Fruit fly (Drosophila melanogaster): Measurements from ENCODE around the gene BomT3.
A peak's percentile ranks its signal among the peaks of the same experiment; 100 is the strongest.

The BomT3 gene

DNA sequence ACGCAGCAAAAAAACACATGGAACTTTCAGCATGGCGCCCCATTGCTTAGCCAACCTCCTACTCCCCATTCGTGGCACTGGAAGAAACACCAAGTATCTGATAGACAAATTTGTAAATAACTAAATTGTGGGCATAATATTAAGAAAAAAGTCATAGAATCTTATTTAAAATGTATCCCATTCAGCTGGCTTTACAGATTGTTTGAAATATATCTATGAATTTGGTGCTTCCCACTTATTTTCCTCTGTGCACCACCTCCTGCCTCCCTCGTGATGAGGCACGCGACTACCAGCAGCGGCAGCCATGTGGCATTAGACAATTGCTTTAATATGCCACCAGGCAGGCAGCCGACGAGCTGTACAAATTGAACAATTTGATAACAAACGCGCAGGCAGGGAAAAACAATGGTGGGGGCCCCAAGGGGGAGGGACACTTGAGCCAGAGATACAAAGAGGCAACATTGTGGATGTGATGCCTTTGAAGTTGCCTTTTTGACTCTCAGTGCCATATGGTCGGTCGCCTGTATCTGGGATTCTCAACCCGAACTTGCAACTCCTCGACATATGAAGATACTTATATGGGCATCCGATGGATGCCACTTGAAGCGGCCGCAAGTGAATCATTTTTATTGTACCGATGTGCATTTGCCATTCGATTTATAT is 36.9 kb downstream of the BomT3 start (continued):
- peak; percentile 41 for TF ChIP-seq spab (GFP tag; optimal IDR thresholded peaks at IDR 0.05)
- TF ChIP-seq CG1621 (tag; optimal IDR thresholded peaks at IDR 0.05): no peak
- peak; percentile 39 for TF ChIP-seq dac (GFP tag; optimal IDR thresholded peaks at IDR 0.05)
- TF ChIP-seq lz (GFP tag; optimal IDR thresholded peaks at IDR 0.05): peak; percentile 15
- TF ChIP-seq OdsH (GFP tag; optimal IDR thresholded peaks at IDR 0.05): peak; percentile 60
- no peak for TF ChIP-seq Sox15 (GFP tag; optimal IDR thresholded peaks at IDR 0.05)
- TF ChIP-seq CG10631 (GFP tag; optimal IDR thresholded peaks at IDR 0.05): peak; percentile 56
- TF ChIP-seq Eip75B (GFP tag; optimal IDR thresholded peaks at IDR 0.05): peak; percentile 50
- peak; percentile 66 for TF ChIP-seq CG6276 (GFP tag; optimal IDR thresholded peaks at IDR 0.05)

DNA sequence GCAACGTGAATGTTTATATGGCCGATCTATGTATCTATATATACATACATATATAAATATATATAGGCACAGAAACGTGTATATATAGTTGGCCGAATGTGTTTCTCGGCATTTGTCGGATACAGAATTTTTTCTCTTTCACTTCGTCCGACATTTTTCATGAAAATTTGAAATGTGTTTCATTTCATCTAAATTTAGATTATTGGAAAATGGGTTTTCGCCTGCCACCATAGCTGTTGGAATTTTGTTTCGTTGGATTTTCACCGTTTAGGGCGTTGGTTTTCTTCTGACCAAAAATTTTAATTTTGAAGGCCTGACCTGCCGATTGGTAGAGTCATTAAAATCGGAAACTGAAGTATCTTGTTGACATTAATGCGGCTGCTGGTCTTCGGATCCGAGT is 38.8 kb downstream of the BomT3 start:
- no peak for TF ChIP-seq CG6163 (GFP tag; IDR thresholded peaks at IDR 0.05)
- no peak for TF ChIP-seq eg (GFP tag; IDR thresholded peaks at IDR 0.05)
- no peak for TF ChIP-seq ss (GFP tag; optimal IDR thresholded peaks at IDR 0.05)
- no peak for TF ChIP-seq topi (GFP tag; optimal IDR thresholded peaks at IDR 0.05)
- no peak for TF ChIP-seq esn (GFP tag; optimal IDR thresholded peaks at IDR 0.05)
- TF ChIP-seq Hr4 (GFP tag; optimal IDR thresholded peaks at IDR 0.05): no peak
- TF ChIP-seq CG11902 (GFP tag; optimal IDR thresholded peaks at IDR 0.05): no peak
- TF ChIP-seq acj6 (GFP tag; optimal IDR thresholded peaks at IDR 0.05): no peak
- no peak for TF ChIP-seq CG10669 (GFP tag; optimal IDR thresholded peaks at IDR 0.05)
- no peak for TF ChIP-seq Smox (GFP tag; optimal IDR thresholded peaks at IDR 0.05)

DNA sequence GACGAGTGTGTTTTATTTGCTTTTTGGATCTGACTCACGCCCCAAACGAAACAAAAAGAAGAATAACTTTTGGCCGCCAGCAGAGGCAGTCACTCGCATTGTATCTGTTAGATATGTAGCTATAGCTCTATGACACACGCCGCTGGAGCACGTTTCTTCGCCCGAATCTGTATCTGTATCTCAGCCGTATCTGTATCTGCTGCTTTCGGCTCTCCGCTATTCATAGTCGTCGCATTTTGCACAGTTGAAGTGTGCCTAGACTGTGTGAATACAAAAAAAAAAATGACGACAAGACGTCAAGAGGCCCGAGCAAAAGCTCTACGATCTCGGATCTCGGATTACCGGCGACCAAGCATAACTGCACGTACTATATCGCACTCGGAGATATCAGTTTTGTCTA is 39.5 kb downstream of the BomT3 start:
- TF ChIP-seq Eip75B (GFP tag; optimal IDR thresholded peaks at IDR 0.05) (no peak), fkh (GFP tag; optimal IDR thresholded peaks at IDR 0.05) (peak; percentile 33), CG31627 (GFP tag; optimal IDR thresholded peaks at IDR 0.05) (no peak), CG1621 (tag; optimal IDR thresholded peaks at IDR 0.05) (no peak), CG6163 (GFP tag; IDR thresholded peaks at IDR 0.05) (0 out of 3 replicates have a peak, but pooled peaks have one; percentile 16), salr (GFP tag; optimal IDR thresholded peaks at IDR 0.05) (no peak), CG7368 (GFP tag; optimal IDR thresholded peaks at IDR 0.05) (no peak), topi (GFP tag; optimal IDR thresholded peaks at IDR 0.05) (no peak), Hr38 (GFP tag; optimal IDR thresholded peaks at IDR 0.05) (no peak), ss (GFP tag; optimal IDR thresholded peaks at IDR 0.05) (no peak), Eip78C (GFP tag) (no peak), CG32006 (GFP tag; optimal IDR thresholded peaks at IDR 0.05) (no peak), CG11762 (GFP tag; optimal IDR thresholded peaks at IDR 0.05; ENCODE audit: insufficient read depth) (no peak), CG6808 (GFP tag; optimal IDR thresholded peaks at IDR 0.05) (no peak), eg (GFP tag; IDR thresholded peaks at IDR 0.05) (no peak), CG6854 (GFP tag; optimal IDR thresholded peaks at IDR 0.05) (no peak), Blimp-1 (GFP tag; optimal IDR thresholded peaks at IDR 0.05) (no peak)

DNA sequence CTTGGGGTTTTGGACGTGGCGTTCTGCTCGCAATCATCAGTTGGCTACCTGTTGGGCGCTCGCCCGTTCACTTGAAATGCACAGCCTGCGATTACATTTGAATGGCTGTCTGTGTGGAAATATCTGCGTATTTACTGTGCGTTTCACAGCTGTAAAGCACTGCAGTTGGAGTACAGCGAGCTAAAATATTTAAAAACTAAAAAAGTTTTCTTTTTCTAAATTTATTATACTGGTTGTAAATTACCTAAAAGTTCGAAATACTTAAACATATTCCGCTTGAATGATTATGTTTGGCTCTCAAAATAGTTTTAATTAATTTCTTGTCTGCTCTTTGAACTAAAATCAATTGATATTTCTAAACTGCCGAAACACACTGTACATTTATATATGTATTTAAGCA is 40.0 kb downstream of the BomT3 start:
- TF ChIP-seq CG32006 (GFP tag; optimal IDR thresholded peaks at IDR 0.05): no peak
- peak; percentile 19 for TF ChIP-seq CG31627 (GFP tag; optimal IDR thresholded peaks at IDR 0.05)
- TF ChIP-seq CG4318 (GFP tag; optimal IDR thresholded peaks at IDR 0.05): no peak
- no peak for TF ChIP-seq CG8632 (GFP tag; optimal IDR thresholded peaks at IDR 0.05)
- TF ChIP-seq CG3919 (GFP tag; optimal IDR thresholded peaks at IDR 0.05): no peak
- no peak for TF ChIP-seq Sox14 (GFP tag; optimal IDR thresholded peaks at IDR 0.05)
- TF ChIP-seq Blimp-1 (GFP tag; optimal IDR thresholded peaks at IDR 0.05): no peak
- no peak for TF ChIP-seq CG16779 (tag; optimal IDR thresholded peaks at IDR 0.05)
- peak; percentile 55 for TF ChIP-seq CG15336 (GFP tag; IDR thresholded peaks at IDR 0.05)
- TF ChIP-seq net (GFP tag; optimal IDR thresholded peaks at IDR 0.05): no peak
- TF ChIP-seq fd59A (GFP tag; optimal IDR thresholded peaks at IDR 0.05): no peak
- no peak for TF ChIP-seq Sox102F (GFP tag; optimal IDR thresholded peaks at IDR 0.05)
- TF ChIP-seq Lpt (GFP tag; optimal IDR thresholded peaks at IDR 0.05): no peak
- no peak for TF ChIP-seq Gug (GFP tag; IDR thresholded peaks at IDR 0.05)
- no peak for TF ChIP-seq CG11762 (GFP tag; optimal IDR thresholded peaks at IDR 0.05; ENCODE audit: insufficient read depth)
- TF ChIP-seq fd85E (GFP tag; optimal IDR thresholded peaks at IDR 0.05): no peak
- peak; percentile 15 for TF ChIP-seq Hr39 (GFP tag; optimal IDR thresholded peaks at IDR 0.05)
- no peak for TF ChIP-seq CG6808 (GFP tag; optimal IDR thresholded peaks at IDR 0.05)
- no peak for TF ChIP-seq Hr38 (GFP tag; optimal IDR thresholded peaks at IDR 0.05)
- no peak for TF ChIP-seq CG11294 (GFP tag; IDR thresholded peaks at IDR 0.05)
- TF ChIP-seq Met (GFP tag; optimal IDR thresholded peaks at IDR 0.05): peak; percentile 10
- TF ChIP-seq spab (GFP tag; optimal IDR thresholded peaks at IDR 0.05): no peak
- no peak for TF ChIP-seq fkh (GFP tag; optimal IDR thresholded peaks at IDR 0.05)
- no peak for TF ChIP-seq Ets21C (GFP tag; optimal IDR thresholded peaks at IDR 0.05)
